Worm (Caenorhabditis elegans) whole organism, L4 larva: ENCODE results near the gene C44B11.1.
"Not testable (repeated sequence)": the region's sequence is repeated elsewhere in the genome, so short reads cannot be mapped to it uniquely, and the experiment has no call there.

Experiments used
- madf-9 ChIP-seq: fragments of 200-800 bp; sonication (Bioruptor generic); conservative IDR thresholded peaks from 2 replicates; pipeline ENCODE4 v1.3.6; 2022; ENCODE audit warnings: missing genetic modification reagents, missing genetic modification characterization, missing compliant biosample characterization
- skn-1 ChIP-seq: fragments of 150-350 bp; optimal IDR thresholded peaks from 2 replicates; lab custom pipeline; 2014; ENCODE audit warnings: missing biosample characterization, missing genetic modification characterization

DNA sequence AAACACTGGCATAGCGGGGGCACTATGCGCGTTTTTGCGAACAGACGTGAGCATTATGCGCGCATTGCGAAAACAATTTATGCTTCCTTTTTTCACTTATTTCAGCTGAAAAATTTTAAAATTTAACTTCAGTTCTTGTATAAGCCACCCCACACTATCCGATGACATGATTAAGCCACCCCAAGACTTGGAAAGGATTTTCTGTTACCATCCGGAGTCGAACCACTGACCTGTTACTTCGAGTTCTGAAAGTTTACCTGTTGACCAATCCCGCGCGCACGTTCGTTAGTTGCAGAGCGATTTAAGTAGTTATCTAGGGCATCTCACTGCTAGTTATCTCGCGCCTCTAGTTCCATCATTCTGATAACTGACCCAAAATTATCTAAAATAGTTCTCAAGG, 37.4 kb downstream of the C44B11.1 start:
- TF ChIP-seq madf-9 (GFP tag; lab: Robert Waterston, UW); skn-1: not testable (repeated sequence)
